Worm (Caenorhabditis elegans) whole organism, late embryonic: Measurements from ENCODE around the gene rike-1.

Experiments used
- C08G9.2 ChIP-seq: sonication (generic microtip); optimal IDR thresholded peaks from 2 replicates; lab custom pipeline; 2016; ENCODE audit warnings: mild to moderate bottlenecking, missing genetic modification characterization, moderate library complexity, missing compliant biosample characterization
- F13H6.1 ChIP-seq: sonication (generic microtip); optimal IDR thresholded peaks from 2 replicates; lab custom pipeline; 2016; ENCODE audit warnings: missing genetic modification characterization, missing compliant biosample characterization
- K09A11.1 ChIP-seq: sonication (generic microtip); optimal IDR thresholded peaks from 2 replicates; lab custom pipeline; 2017; ENCODE audit warnings: antibody characterized with exemption, mild to moderate bottlenecking, missing genetic modification characterization, missing compliant biosample characterization; ENCODE audit not compliant: insufficient read depth
- ahr-1 ChIP-seq: sonication (generic microtip); optimal IDR thresholded peaks from 2 replicates; lab custom pipeline; 2016; ENCODE audit warnings: missing genetic modification characterization, missing compliant biosample characterization
- ceh-14 ChIP-seq: sonication (generic microtip); optimal IDR thresholded peaks from 2 replicates; lab custom pipeline; 2016; ENCODE audit warnings: missing genotype, missing genetic modification characterization, missing compliant biosample characterization
- ceh-18 ChIP-seq: sonication (generic microtip); optimal IDR thresholded peaks from 2 replicates; lab custom pipeline; 2016; ENCODE audit warnings: missing genetic modification characterization, missing compliant biosample characterization
- ceh-19 ChIP-seq: fragments of 200-800 bp; sonication (Bioruptor generic); optimal IDR thresholded peaks from 2 replicates; lab custom pipeline; 2018; ENCODE audit warnings: mild to moderate bottlenecking, missing genetic modification characterization, missing compliant biosample characterization
- ceh-2 ChIP-seq: sonication (generic microtip); optimal IDR thresholded peaks from 2 replicates; lab custom pipeline; 2016; ENCODE audit warnings: missing genotype, missing genetic modification characterization, missing compliant biosample characterization
- ceh-24 ChIP-seq: sonication (generic microtip); optimal IDR thresholded peaks from 2 replicates; lab custom pipeline; 2016; ENCODE audit warnings: mild to moderate bottlenecking, missing genetic modification characterization, missing compliant biosample characterization
- ceh-34 ChIP-seq: sonication (generic microtip); optimal IDR thresholded peaks from 2 replicates; lab custom pipeline; 2016; ENCODE audit warnings: mild to moderate bottlenecking, missing genetic modification characterization, missing compliant biosample characterization
- ceh-45 ChIP-seq: fragments of 200-800 bp; sonication (Bioruptor generic); IDR thresholded peaks from 2 replicates; pipeline ENCODE4 v1.3.6; 2022; ENCODE audit warnings: missing genetic modification reagents, missing genetic modification characterization, missing compliant biosample characterization
- ceh-6 ChIP-seq: fragments of 200-800 bp; sonication (Bioruptor generic); optimal IDR thresholded peaks from 2 replicates; lab custom pipeline; 2018; ENCODE audit warnings: mild to moderate bottlenecking, missing genetic modification characterization, missing compliant biosample characterization
- ceh-9 ChIP-seq: sonication (generic microtip); optimal IDR thresholded peaks from 2 replicates; lab custom pipeline; 2016; ENCODE audit warnings: mild to moderate bottlenecking, missing genetic modification characterization, inconsistent platforms, missing compliant biosample characterization
- che-1 ChIP-seq: sonication (generic microtip); optimal IDR thresholded peaks from 2 replicates; lab custom pipeline; 2016; ENCODE audit warnings: mild to moderate bottlenecking, missing genetic modification characterization, missing compliant biosample characterization
- dve-1 ChIP-seq: sonication (generic microtip); optimal IDR thresholded peaks from 2 replicates; lab custom pipeline; 2017; ENCODE audit warnings: antibody characterized with exemption, mild to moderate bottlenecking, missing genetic modification characterization, missing compliant biosample characterization
- elt-4 ChIP-seq: sonication (generic microtip); optimal IDR thresholded peaks from 2 replicates; lab custom pipeline; 2016; ENCODE audit warnings: missing genetic modification characterization, missing compliant biosample characterization
- eyg-1 ChIP-seq: sonication (generic microtip); optimal IDR thresholded peaks from 2 replicates; lab custom pipeline; 2016; ENCODE audit warnings: missing genotype, missing genetic modification characterization, missing compliant biosample characterization
- fkh-10 ChIP-seq: fragments of 150-350 bp; optimal IDR thresholded peaks from 2 replicates; lab custom pipeline; 2014; ENCODE audit warnings: missing biosample characterization, missing genetic modification reagents, missing genetic modification characterization
- fkh-6 ChIP-seq: sonication (generic microtip); optimal IDR thresholded peaks from 2 replicates; lab custom pipeline; 2016; ENCODE audit warnings: missing genetic modification characterization, missing compliant biosample characterization
- gmeb-2 ChIP-seq: sonication (generic microtip); optimal IDR thresholded peaks from 2 replicates; lab custom pipeline; 2016; ENCODE audit warnings: missing genetic modification characterization, inconsistent platforms, missing compliant biosample characterization
- hlh-13 ChIP-seq: fragments of 200-800 bp; sonication (Bioruptor generic); optimal IDR thresholded peaks from 2 replicates; lab custom pipeline; 2018; ENCODE audit warnings: mild to moderate bottlenecking, missing genetic modification characterization, missing compliant biosample characterization
- hlh-15 ChIP-seq: sonication (generic microtip); optimal IDR thresholded peaks from 2 replicates; lab custom pipeline; 2016; ENCODE audit warnings: missing genetic modification characterization, missing compliant biosample characterization
- hlh-6 ChIP-seq: sonication (generic microtip); optimal IDR thresholded peaks from 2 replicates; lab custom pipeline; 2016; ENCODE audit warnings: missing genotype, missing genetic modification characterization, missing compliant biosample characterization
- mec-3 ChIP-seq: sonication (generic microtip); optimal IDR thresholded peaks from 2 replicates; lab custom pipeline; 2016; ENCODE audit warnings: borderline replicate concordance, missing genetic modification characterization, missing compliant biosample characterization
- nfya-1 ChIP-seq: sonication (generic microtip); optimal IDR thresholded peaks from 2 replicates; lab custom pipeline; 2017; ENCODE audit warnings: missing genetic modification characterization, mild to moderate bottlenecking, missing compliant biosample characterization, antibody characterized with exemption, moderate library complexity
- nhr-232 ChIP-seq: sonication (generic microtip); optimal IDR thresholded peaks from 2 replicates; lab custom pipeline; 2016; ENCODE audit warnings: missing genetic modification characterization, missing compliant biosample characterization
- pag-3 ChIP-seq: sonication (generic microtip); optimal IDR thresholded peaks from 2 replicates; lab custom pipeline; 2016; ENCODE audit warnings: missing compliant biosample characterization, missing genetic modification characterization, borderline replicate concordance
- pat-9 ChIP-seq: fragments of 200-800 bp; sonication (Bioruptor generic); optimal IDR thresholded peaks from 2 replicates; lab custom pipeline; 2018; ENCODE audit warnings: mild to moderate bottlenecking, missing genetic modification characterization, moderate library complexity, missing compliant biosample characterization
- pax-1 ChIP-seq: fragments of 150-350 bp; optimal IDR thresholded peaks from 2 replicates; lab custom pipeline; 2014; ENCODE audit warnings: missing biosample characterization, missing genetic modification characterization
- ref-2 ChIP-seq: sonication (generic microtip); optimal IDR thresholded peaks from 2 replicates; lab custom pipeline; 2016; ENCODE audit warnings: missing genetic modification characterization, missing compliant biosample characterization
- sdc-2 ChIP-seq: sonication (generic microtip); optimal IDR thresholded peaks from 2 replicates; lab custom pipeline; 2016; ENCODE audit warnings: missing genotype, missing genetic modification characterization, missing compliant biosample characterization
- sox-2 ChIP-seq: fragments of 200-800 bp; sonication (Bioruptor generic); IDR thresholded peaks from 2 replicates; pipeline ENCODE4 v1.3.6; 2022; ENCODE audit warnings: missing genetic modification reagents, missing genetic modification characterization, missing compliant biosample characterization
- sox-4 ChIP-seq: sonication (generic microtip); optimal IDR thresholded peaks from 2 replicates; lab custom pipeline; 2017; ENCODE audit warnings: mild to moderate bottlenecking, missing genetic modification characterization, inconsistent platforms, missing compliant biosample characterization
- syd-9 ChIP-seq: sonication (generic microtip); optimal IDR thresholded peaks from 2 replicates; lab custom pipeline; 2016; ENCODE audit warnings: mild to moderate bottlenecking, missing genetic modification characterization, moderate library complexity, missing compliant biosample characterization
- tbx-7 ChIP-seq: sonication (generic microtip); optimal IDR thresholded peaks from 2 replicates; lab custom pipeline; 2016; ENCODE audit warnings: missing genotype, missing genetic modification characterization, missing compliant biosample characterization
- ttx-3 ChIP-seq: sonication (generic microtip); optimal IDR thresholded peaks from 2 replicates; lab custom pipeline; 2016; ENCODE audit warnings: missing genetic modification reagents, missing genetic modification characterization, missing compliant biosample characterization
- unc-42 ChIP-seq: sonication (generic microtip); optimal IDR thresholded peaks from 2 replicates; lab custom pipeline; 2016; ENCODE audit warnings: missing genotype, missing genetic modification characterization, missing compliant biosample characterization
- unc-55 ChIP-seq: sonication (generic microtip); optimal IDR thresholded peaks from 2 replicates; lab custom pipeline; 2017; ENCODE audit warnings: missing biosample characterization, missing genetic modification reagents, missing genetic modification characterization
- zip-5 ChIP-seq: sonication (generic microtip); optimal IDR thresholded peaks from 2 replicates; lab custom pipeline; 2016; ENCODE audit warnings: missing genetic modification characterization, missing compliant biosample characterization
- ztf-16 ChIP-seq: sonication (generic microtip); optimal IDR thresholded peaks from 2 replicates; lab custom pipeline; 2017; ENCODE audit warnings: missing genetic modification characterization, missing compliant biosample characterization

rike-1 gene

ce11 chrV:14521000-14521399, 24.7 kb downstream of the rike-1 start, which contains the start of gene C53A5.17 (continued):
- TF ChIP-seq nfya-1 (tag; lab: Kevin White, UChicago): no peak
- TF ChIP-seq hlh-13 (GFP tag; lab: Kevin White, UChicago): no peak
- TF ChIP-seq sox-2 (GFP tag; lab: Robert Waterston, UW): no peak
- no peak for TF ChIP-seq pat-9 (tag; lab: Kevin White, UChicago)

DNA sequence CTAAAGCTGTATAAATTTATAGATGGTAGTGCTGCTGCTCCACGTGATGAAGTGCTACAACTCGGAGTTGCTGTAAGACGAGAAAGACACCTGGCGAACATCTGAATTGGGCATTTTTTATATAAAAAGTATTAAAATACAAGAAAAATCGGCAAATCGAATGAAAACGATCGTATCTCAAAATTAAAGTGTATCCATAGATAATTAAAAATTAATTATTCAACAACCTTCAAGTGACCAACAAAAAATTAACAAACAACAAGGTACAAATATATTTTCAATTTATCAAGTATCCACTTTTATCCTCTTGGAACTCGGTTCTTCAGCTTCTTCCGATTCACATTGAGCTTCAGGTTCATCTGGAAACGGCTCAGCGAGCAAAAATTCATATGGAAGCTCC, 26.4 kb downstream of the rike-1 start, which contains the start of gene R02D5.8:
R02D5.8 (minus strand) TSS at position 101 of the 400 bp plus-strand sequence.
- no peak for TF ChIP-seq ceh-18 (tag; lab: Kevin White, UChicago)
- TF ChIP-seq syd-9 (tag; lab: Kevin White, UChicago): no peak
- no peak for TF ChIP-seq fkh-6 (tag; lab: Kevin White, UChicago)
- TF ChIP-seq gmeb-2 (tag; lab: Kevin White, UChicago): no peak
- TF ChIP-seq ceh-6: no peak
- TF ChIP-seq ztf-16 (tag; lab: Kevin White, UChicago): no peak
- no peak for TF ChIP-seq sdc-2 (tag; lab: Kevin White, UChicago)
- TF ChIP-seq pax-1 (tag; lab: Kevin White, UChicago): no peak
- no peak for TF ChIP-seq ceh-45 (GFP tag; lab: Robert Waterston, UW)
- no peak for TF ChIP-seq ceh-34 (tag; lab: Kevin White, UChicago)

DNA sequence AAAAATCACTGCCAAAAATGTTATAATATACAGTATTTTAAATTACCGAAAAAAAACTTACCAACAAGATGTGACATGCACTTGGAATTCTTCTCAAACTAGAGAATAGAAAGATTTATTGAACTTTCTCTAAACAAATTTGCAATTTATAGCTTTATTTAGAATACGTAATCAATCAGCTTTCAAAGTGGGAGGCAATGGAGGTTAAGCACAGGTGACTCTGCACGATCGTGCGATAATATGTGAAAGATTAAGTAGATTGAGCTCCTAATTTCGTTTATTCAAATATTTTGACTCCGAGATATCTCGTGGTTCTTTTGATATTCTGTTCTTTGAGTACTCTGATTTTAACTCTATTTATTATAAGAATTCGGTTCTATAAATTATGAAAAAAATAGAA, 27.7 kb downstream of the rike-1 start, which contains the start of gene R02D5.6:
R02D5.6 (minus strand) TSS at position 101 of the 400 bp plus-strand sequence.
- TF ChIP-seq ceh-14 (tag; lab: Kevin White, UChicago) (no peak), fkh-10 (GFP tag; lab: Kevin White, UChicago) (no peak), dve-1 (tag; lab: Kevin White, UChicago) (no peak), eyg-1 (tag; lab: Kevin White, UChicago) (no peak), ceh-6 (no peak), hlh-13 (GFP tag; lab: Kevin White, UChicago) (no peak), F13H6.1 (tag; lab: Kevin White, UChicago) (no peak), ceh-2 (no peak), ztf-16 (tag; lab: Kevin White, UChicago) (no peak), ahr-1 (tag; lab: Kevin White, UChicago) (no peak), tbx-7 (no peak), mec-3 (tag; lab: Kevin White, UChicago) (no peak), ceh-19 (GFP tag; lab: Kevin White, UChicago) (no peak), ceh-9 (tag; lab: Kevin White, UChicago) (no peak), hlh-6 (tag; lab: Kevin White, UChicago) (no peak)

DNA sequence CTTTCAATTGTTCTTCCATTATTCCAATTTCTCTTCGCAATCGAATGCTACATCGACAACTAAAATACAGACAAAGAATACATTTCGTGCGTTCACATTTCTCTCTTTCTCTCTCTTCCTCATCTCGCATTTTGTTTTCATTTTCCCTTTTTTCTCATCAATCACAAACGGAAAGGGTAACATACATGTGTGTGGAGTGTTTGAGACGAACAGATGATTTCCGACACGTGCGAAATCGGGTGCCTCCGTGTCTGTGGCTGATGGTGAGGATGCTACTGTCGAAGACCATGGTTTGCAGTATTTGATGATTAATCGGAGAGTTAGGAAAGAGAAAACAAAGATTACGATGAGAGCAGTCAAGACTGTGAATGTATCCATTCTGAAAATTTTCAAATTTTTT, 34.9 kb downstream of the rike-1 start, which contains the start of gene R02D5.9:
R02D5.9 (minus strand) TSS at position 378 of the 400 bp plus-strand sequence.
- no peak for TF ChIP-seq ceh-24
- no peak for TF ChIP-seq C08G9.2
- no peak for TF ChIP-seq mec-3 (tag; lab: Kevin White, UChicago)
- TF ChIP-seq K09A11.1 (tag; lab: Kevin White, UChicago): no peak
- no peak for TF ChIP-seq unc-55 (GFP tag; lab: Kevin White, UChicago)
- TF ChIP-seq sox-2 (GFP tag; lab: Robert Waterston, UW): no peak
- no peak for TF ChIP-seq ceh-14 (tag; lab: Kevin White, UChicago)

- no peak for TF ChIP-seq nhr-232 (tag; lab: Kevin White, UChicago)
- TF ChIP-seq unc-42 (tag; lab: Kevin White, UChicago): no peak
- no peak for TF ChIP-seq unc-55 (GFP tag; lab: Kevin White, UChicago)
- TF ChIP-seq che-1 (tag; lab: Kevin White, UChicago): no peak
- TF ChIP-seq elt-4: no peak
- no peak for TF ChIP-seq pag-3 (tag; lab: Kevin White, UChicago)
- TF ChIP-seq K09A11.1 (tag; lab: Kevin White, UChicago): no peak
- no peak for TF ChIP-seq ref-2 (tag; lab: Kevin White, UChicago)
- TF ChIP-seq sox-4 (tag; lab: Kevin White, UChicago): no peak
- no peak for TF ChIP-seq zip-5
- no peak for TF ChIP-seq ceh-24
- no peak for TF ChIP-seq ttx-3 (tag; lab: Kevin White, UChicago)
- no peak for TF ChIP-seq ceh-18 (tag; lab: Kevin White, UChicago)
- no peak for TF ChIP-seq hlh-15 (tag; lab: Kevin White, UChicago)
Observed at ce11 chrV:14508556-14508955, 37.1 kb downstream of the rike-1 start.
